Fruit fly (Drosophila melanogaster) whole organism: ENCODE data around the gene Theg.

Experiments
- Dll ChIP-seq: fragments of >200 bp; optimal IDR thresholded peaks from 2 replicates; lab custom pipeline; 2017
- EcR ChIP-seq, 2 experiments: fragments of >200 bp; optimal IDR thresholded peaks; 2 replicates each; lab custom pipeline; 2017; ENCODE audit warnings: missing biosample characterization in 2 of 2, missing genetic modification characterization in 2 of 2, missing genetic modification reagents in 2 of 2
- psq ChIP-seq: fragments of >200 bp; optimal IDR thresholded peaks from 2 replicates; lab custom pipeline; 2017

DNA sequence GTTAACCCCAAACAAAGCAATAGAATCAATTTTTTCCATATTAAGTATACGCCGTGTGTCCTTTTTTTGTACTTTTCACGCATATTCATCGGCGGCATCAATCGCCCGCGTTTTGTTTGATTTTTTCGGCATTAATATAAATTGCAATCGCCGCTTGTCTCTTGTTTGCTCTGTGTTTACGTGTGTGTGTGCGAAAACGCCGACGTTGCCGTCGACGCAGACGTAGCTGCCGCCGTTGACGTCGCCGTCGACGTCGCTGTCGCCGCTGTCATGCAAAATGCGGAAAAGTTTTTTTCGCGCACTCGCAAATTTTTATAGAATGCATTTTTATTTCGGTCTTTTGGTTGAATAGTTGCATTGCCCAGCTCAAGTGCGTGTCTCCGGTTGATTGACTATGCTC lies 41.5 kb upstream of the Theg start:
- TF ChIP-seq psq = no peak
- TF ChIP-seq EcR (GFP tag; optimal IDR thresholded peaks at IDR 0.05; lab: Kevin White, UChicago) = no peak
- no peak for TF ChIP-seq Dll (lab: Kevin White, UChicago)
